Fruit fly (Drosophila melanogaster): Measurements from ENCODE around the gene MED30.

dm6 chr3L:660314-661075 is 6.6 kb upstream of the MED30 start:
- TF ChIP-seq CG8478 (optimal IDR thresholded peaks at IDR 0.05), result no peak
- TF ChIP-seq CTCF (optimal IDR thresholded peaks at IDR 0.05), result no peak
